Worm (Caenorhabditis elegans) whole organism, L4 larva: Measurements from ENCODE around the gene mix-1.

Experiments
- D1046.2 ChIP-seq: fragments of 200-800 bp; sonication (Bioruptor generic); IDR thresholded peaks from 2 replicates; pipeline ENCODE4 v1.3.6; 2022; ENCODE audit warnings: missing genetic modification characterization, missing compliant biosample characterization
- F10B5.3 ChIP-seq: sonication (generic microtip); optimal IDR thresholded peaks from 2 replicates; lab custom pipeline; 2016; ENCODE audit warnings: mild to moderate bottlenecking, missing genetic modification characterization, missing compliant biosample characterization
- F26F4.8 ChIP-seq: fragments of 200-800 bp; sonication (Bioruptor generic); conservative IDR thresholded peaks from 2 replicates; pipeline ENCODE4 v1.3.6; 2022; ENCODE audit warnings: missing genetic modification characterization, missing compliant biosample characterization
- F49E8.2 ChIP-seq: sonication (generic microtip); optimal IDR thresholded peaks from 2 replicates; lab custom pipeline; 2016; ENCODE audit warnings: missing compliant biosample characterization, mild to moderate bottlenecking, missing genetic modification characterization, borderline replicate concordance
- R02D3.7 ChIP-seq: fragments of 150-350 bp; sonication (generic microtip); optimal IDR thresholded peaks from 3 replicates; lab custom pipeline; 2014; ENCODE audit warnings: missing biosample characterization, missing genetic modification characterization
- T26A8.4 ChIP-seq: fragments of 200-800 bp; sonication (Bioruptor generic); IDR thresholded peaks from 2 replicates; pipeline ENCODE4 v1.3.6; 2022; ENCODE audit warnings: missing genetic modification characterization, missing compliant biosample characterization
- Y48G9A.11 ChIP-seq: fragments of 200-800 bp; sonication (Bioruptor generic); IDR thresholded peaks from 2 replicates; pipeline ENCODE4 v1.3.6; 2022; ENCODE audit warnings: missing genetic modification reagents, missing genetic modification characterization, missing compliant biosample characterization
- Y5F2A.4 ChIP-seq: fragments of 200-800 bp; sonication (Bioruptor generic); optimal IDR thresholded peaks from 2 replicates; lab custom pipeline; 2018; ENCODE audit warnings: mild to moderate bottlenecking, missing genetic modification characterization, missing compliant biosample characterization
- Y75B8A.6 ChIP-seq: fragments of 200-800 bp; sonication (Bioruptor generic); IDR thresholded peaks from 2 replicates; pipeline ENCODE4 v1.3.6; 2022; ENCODE audit warnings: missing genetic modification reagents, missing genetic modification characterization, missing compliant biosample characterization
- ZK337.2 ChIP-seq: fragments of 200-800 bp; sonication (Bioruptor generic); IDR thresholded peaks from 2 replicates; pipeline ENCODE4 v1.3.6; 2022; ENCODE audit warnings: missing genetic modification reagents, missing genetic modification characterization, missing compliant biosample characterization
- ZK546.5 ChIP-seq, 2 experiments: sonication (generic microtip); optimal IDR thresholded peaks; 2 replicates each; lab custom pipeline; 2017; ENCODE audit warnings: missing biosample characterization in 2 of 2, missing genetic modification characterization in 2 of 2
- ama-1 ChIP-seq: fragments of 150-350 bp; optimal IDR thresholded peaks from 2 replicates; lab custom pipeline; 2014; ENCODE audit warnings: inconsistent platforms, mixed read lengths
- ceh-20 ChIP-seq: fragments of 200-800 bp; sonication (Bioruptor generic); IDR thresholded peaks from 2 replicates; pipeline ENCODE4 v1.3.6; 2022; ENCODE audit warnings: missing genetic modification reagents, missing genetic modification characterization, missing compliant biosample characterization
- ceh-28 ChIP-seq: fragments of 150-350 bp; optimal IDR thresholded peaks from 2 replicates; lab custom pipeline; 2014; ENCODE audit warnings: missing biosample characterization, missing genetic modification reagents, missing genetic modification characterization
- ceh-32 ChIP-seq: sonication (generic microtip); optimal IDR thresholded peaks from 2 replicates; lab custom pipeline; 2016; ENCODE audit warnings: mild to moderate bottlenecking, missing genetic modification characterization, missing compliant biosample characterization; ENCODE audit not compliant: poor library complexity
- ceh-44 ChIP-seq: fragments of 200-800 bp; sonication (Bioruptor generic); IDR thresholded peaks from 2 replicates; pipeline ENCODE4 v1.3.6; 2022; ENCODE audit warnings: missing genetic modification reagents, missing genetic modification characterization, missing compliant biosample characterization
- ceh-62 ChIP-seq: sonication (generic microtip); optimal IDR thresholded peaks from 2 replicates; lab custom pipeline; 2017; ENCODE audit warnings: missing biosample characterization, missing genetic modification characterization
- ceh-82 ChIP-seq: sonication (generic microtip); optimal IDR thresholded peaks from 2 replicates; lab custom pipeline; 2017; ENCODE audit warnings: missing biosample characterization, missing genetic modification characterization
- ces-1 ChIP-seq: fragments of 150-350 bp; sonication (generic microtip); optimal IDR thresholded peaks from 4 replicates; lab custom pipeline; 2014; ENCODE audit warnings: missing biosample characterization, missing genetic modification reagents, missing genetic modification characterization
- ctbp-1 ChIP-seq: fragments of 200-800 bp; sonication (Bioruptor generic); IDR thresholded peaks from 2 replicates; pipeline ENCODE4 v1.3.6; 2022; ENCODE audit warnings: missing genetic modification reagents, missing genetic modification characterization, missing compliant biosample characterization
- dmd-8 ChIP-seq: fragments of 200-800 bp; sonication (Bioruptor generic); IDR thresholded peaks from 2 replicates; pipeline ENCODE4 v1.3.6; 2022; ENCODE audit warnings: missing genetic modification characterization, missing compliant biosample characterization
- duxl-1 ChIP-seq: sonication (generic microtip); optimal IDR thresholded peaks from 2 replicates; lab custom pipeline; 2016; ENCODE audit warnings: mild to moderate bottlenecking, missing genetic modification characterization, moderate library complexity, missing compliant biosample characterization; ENCODE audit not compliant: poor library complexity
- dve-1 ChIP-seq: sonication (generic microtip); optimal IDR thresholded peaks from 2 replicates; lab custom pipeline; 2017; ENCODE audit warnings: antibody characterized with exemption, mild to moderate bottlenecking, missing genetic modification characterization, missing compliant biosample characterization; ENCODE audit not compliant: insufficient read depth
- egl-27 ChIP-seq: sonication (generic microtip); optimal IDR thresholded peaks from 3 replicates; lab custom pipeline; 2017; ENCODE audit warnings: missing biosample characterization, missing genetic modification reagents, missing genetic modification characterization
- fos-1 ChIP-seq: fragments of 150-350 bp; optimal IDR thresholded peaks from 2 replicates; lab custom pipeline; 2014; ENCODE audit warnings: missing biosample characterization, missing genetic modification characterization
- gei-8 ChIP-seq: fragments of 200-800 bp; sonication (Bioruptor generic); optimal IDR thresholded peaks from 2 replicates; lab custom pipeline; 2018; ENCODE audit warnings: mild to moderate bottlenecking, missing genetic modification characterization, missing compliant biosample characterization
- hif-1 ChIP-seq, 2 experiments: sonication (generic microtip); optimal IDR thresholded peaks; 2 replicates each; lab custom pipeline; 2016 to 2017; ENCODE audit warnings: missing compliant biosample characterization in 2 of 2, missing genetic modification characterization in 2 of 2, missing genetic modification reagents in 2 of 2, missing genotype in 2 of 2, mild to moderate bottlenecking in 1 of 2
- hlh-11 ChIP-seq: fragments of 200-800 bp; sonication (Bioruptor generic); optimal IDR thresholded peaks from 2 replicates; lab custom pipeline; 2018; ENCODE audit warnings: mild to moderate bottlenecking, missing genetic modification characterization, missing compliant biosample characterization
- hmg-1.1 ChIP-seq: fragments of 200-800 bp; sonication (Bioruptor generic); IDR thresholded peaks from 2 replicates; pipeline ENCODE4 v1.3.6; 2022; ENCODE audit warnings: missing genetic modification reagents, missing genetic modification characterization, missing compliant biosample characterization
- lin-13 ChIP-seq: fragments of 150-350 bp; optimal IDR thresholded peaks from 2 replicates; lab custom pipeline; 2014; ENCODE audit warnings: missing biosample characterization, missing genetic modification reagents, missing genetic modification characterization
- lin-15B ChIP-seq: fragments of 150-350 bp; sonication (generic microtip); optimal IDR thresholded peaks from 3 replicates; lab custom pipeline; 2014; ENCODE audit warnings: missing biosample characterization, missing genetic modification characterization
- lin-29 ChIP-seq: fragments of 200-800 bp; sonication (Bioruptor generic); IDR thresholded peaks from 2 replicates; pipeline ENCODE4 v1.3.6; 2022; ENCODE audit warnings: missing genetic modification reagents, missing genetic modification characterization, missing compliant biosample characterization
- madf-5 ChIP-seq, 2 experiments: fragments of 200-800 bp; sonication (Bioruptor generic); IDR thresholded peaks; 2 replicates each; pipeline ENCODE4 v1.3.6; 2022; ENCODE audit warnings: missing compliant biosample characterization in 2 of 2, missing genetic modification characterization in 2 of 2
- madf-9 ChIP-seq: fragments of 200-800 bp; sonication (Bioruptor generic); conservative IDR thresholded peaks from 2 replicates; pipeline ENCODE4 v1.3.6; 2022; ENCODE audit warnings: missing genetic modification reagents, missing genetic modification characterization, missing compliant biosample characterization
- nhr-10 ChIP-seq: fragments of 150-350 bp; optimal IDR thresholded peaks from 2 replicates; lab custom pipeline; 2014; ENCODE audit warnings: missing biosample characterization, missing genetic modification characterization
- nhr-102 ChIP-seq: sonication (generic microtip); optimal IDR thresholded peaks from 2 replicates; lab custom pipeline; 2016; ENCODE audit warnings: mild to moderate bottlenecking, missing genetic modification characterization, moderate library complexity, missing compliant biosample characterization
- nhr-11 ChIP-seq: fragments of 150-350 bp; optimal IDR thresholded peaks from 2 replicates; lab custom pipeline; 2014; ENCODE audit warnings: missing biosample characterization, missing genetic modification characterization
- nhr-237 ChIP-seq: sonication (generic microtip); optimal IDR thresholded peaks from 2 replicates; lab custom pipeline; 2017; ENCODE audit warnings: missing biosample characterization, missing genetic modification characterization
- nhr-48 ChIP-seq: sonication (generic microtip); optimal IDR thresholded peaks from 2 replicates; lab custom pipeline; 2016; ENCODE audit warnings: mild to moderate bottlenecking, missing genetic modification characterization, missing compliant biosample characterization
- nhr-6 ChIP-seq: fragments of 150-350 bp; optimal IDR thresholded peaks from 2 replicates; lab custom pipeline; 2014; ENCODE audit warnings: missing biosample characterization, missing genetic modification characterization
- nhr-76 ChIP-seq: fragments of 150-350 bp; optimal IDR thresholded peaks from 2 replicates; lab custom pipeline; 2014; ENCODE audit warnings: missing biosample characterization, missing genetic modification characterization
- php-3 ChIP-seq: fragments of 200-800 bp; sonication (Bioruptor generic); IDR thresholded peaks from 2 replicates; pipeline ENCODE4 v1.3.6; 2022; ENCODE audit warnings: missing genetic modification reagents, missing genetic modification characterization, missing compliant biosample characterization
- sdz-12 ChIP-seq: fragments of 200-800 bp; sonication (Bioruptor generic); optimal IDR thresholded peaks from 2 replicates; lab custom pipeline; 2018; ENCODE audit warnings: mild to moderate bottlenecking, missing genetic modification characterization, missing compliant biosample characterization
- skn-1 ChIP-seq: fragments of 150-350 bp; optimal IDR thresholded peaks from 2 replicates; lab custom pipeline; 2014; ENCODE audit warnings: missing biosample characterization, missing genetic modification characterization
- snpc-1.2 ChIP-seq: fragments of 200-800 bp; sonication (Bioruptor generic); IDR thresholded peaks from 2 replicates; pipeline ENCODE4 v1.3.6; 2022; ENCODE audit warnings: missing genetic modification reagents, missing genetic modification characterization, missing compliant biosample characterization
- tag-97 ChIP-seq: fragments of 200-800 bp; sonication (Bioruptor generic); IDR thresholded peaks from 2 replicates; pipeline ENCODE4 v1.3.6; 2022; ENCODE audit warnings: missing genetic modification characterization, missing compliant biosample characterization
- tra-1 ChIP-seq: fragments of 200-800 bp; sonication (Bioruptor generic); IDR thresholded peaks from 2 replicates; pipeline ENCODE4 v1.3.6; 2022; ENCODE audit warnings: missing genetic modification reagents, missing genetic modification characterization, missing compliant biosample characterization
- unc-39 ChIP-seq: sonication (generic microtip); optimal IDR thresholded peaks from 2 replicates; lab custom pipeline; 2017; ENCODE audit warnings: missing biosample characterization, missing genetic modification characterization
- unc-62 ChIP-seq, 3 experiments: fragments of 150-350 bp in 1 of 3; sonication (generic microtip); optimal IDR thresholded peaks in 2 of 3; peaks in 1 of 3; 1 replicate in 1 of 3; 2 replicates in 2 of 3; lab custom pipeline; 2014 to 2017; ENCODE audit warnings: missing biosample characterization in 3 of 3, missing genetic modification characterization in 3 of 3, missing genetic modification reagents in 3 of 3, missing genotype in 1 of 3
- zfp-3 ChIP-seq: fragments of 200-800 bp; sonication (Bioruptor generic); conservative IDR thresholded peaks from 2 replicates; pipeline ENCODE4 v1.3.6; 2022; ENCODE audit warnings: missing genetic modification reagents, missing genetic modification characterization, missing compliant biosample characterization
- zip-2 ChIP-seq: fragments of 150-350 bp; optimal IDR thresholded peaks from 2 replicates; lab custom pipeline; 2014; ENCODE audit warnings: missing biosample characterization, missing genetic modification characterization

Gene mix-1

DNA sequence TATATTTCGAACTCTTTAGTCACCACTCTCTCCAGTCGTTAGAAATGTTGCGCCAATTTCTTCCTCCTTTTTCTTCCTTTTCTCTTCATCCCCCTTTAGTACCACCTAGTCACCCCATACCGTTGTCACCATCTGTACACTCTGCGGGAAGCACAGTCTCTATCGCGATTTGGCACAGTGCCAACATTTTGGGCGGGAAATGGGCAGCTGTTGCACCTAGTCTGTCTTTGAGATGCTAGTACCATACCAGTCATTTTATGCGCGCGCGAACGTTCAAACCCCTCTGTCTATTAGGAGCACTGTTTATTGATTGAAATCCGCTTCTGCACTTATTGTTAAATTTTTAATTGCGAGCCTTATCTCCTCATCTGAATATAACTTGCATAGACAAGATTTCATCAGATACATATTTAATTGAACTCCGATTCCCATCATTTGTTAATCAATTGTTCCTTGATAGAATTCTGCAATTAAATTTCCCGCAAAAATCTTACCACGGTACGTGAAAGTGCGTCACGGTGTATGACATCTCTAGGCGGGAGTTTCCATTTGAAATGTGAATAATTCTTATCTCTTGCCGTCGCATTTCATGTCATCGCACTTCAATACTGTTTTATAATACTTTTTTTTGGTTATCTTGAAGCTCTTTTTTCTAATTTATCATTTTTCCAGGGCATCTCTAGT lies 39.1 kb upstream of the mix-1 start, which contains the start of gene cdl-1 (continued):
- TF ChIP-seq F10B5.3 (tag; lab: Kevin White, UChicago) (no peak), gei-8 (GFP tag; lab: Kevin White, UChicago) (no peak), ZK337.2 (GFP tag; lab: Robert Waterston, UW) (no peak), nhr-6 (tag; lab: Kevin White, UChicago) (no peak), Y5F2A.4 (no peak), hlh-11 (tag; lab: Kevin White, UChicago) (peak; percentile 44), php-3 (GFP tag; lab: Robert Waterston, UW) (no peak), tag-97 (no peak), ama-1 (lab: Kevin White, UChicago) (no peak), tra-1 (no peak), F26F4.8 (no peak), hmg-1.1 (no peak), lin-15B (tag; lab: Kevin White, UChicago) (no peak), ceh-28 (no peak), F49E8.2 (no peak), nhr-48 (tag; lab: Kevin White, UChicago) (no peak), madf-9 (GFP tag; lab: Robert Waterston, UW) (no peak), ZK546.5 (tag; optimal IDR thresholded peaks at IDR 0.05; lab: Kevin White, UChicago) (no peak), madf-5 (GFP tag; IDR thresholded peaks at IDR 0.05; lab: Robert Waterston, UW) (no peak), egl-27 (tag; lab: Kevin White, UChicago) (no peak), fos-1 (tag; lab: Kevin White, UChicago) (no peak), ceh-62 (tag; lab: Kevin White, UChicago) (no peak), ctbp-1 (GFP tag; lab: Robert Waterston, UW) (no peak), ces-1 (no peak), dve-1 (tag; lab: Kevin White, UChicago) (no peak), unc-62 (GFP tag; optimal IDR thresholded peaks at IDR 0.05 in 1 of 2; lab: Kevin White, UChicago) (peak in 1 of 2 experiments; percentile 65), unc-62 (tag; optimal IDR thresholded peaks at IDR 0.05; lab: Kevin White, UChicago) (no peak), Y48G9A.11 (GFP tag; lab: Robert Waterston, UW) (no peak), ceh-32 (tag; lab: Kevin White, UChicago) (no peak), skn-1 (no peak), nhr-102 (tag; lab: Kevin White, UChicago) (peak; percentile 33), hif-1 (tag; optimal IDR thresholded peaks at IDR 0.05; lab: Kevin White, UChicago) (no peak), sdz-12 (GFP tag; lab: Kevin White, UChicago) (no peak), zfp-3 (GFP tag; lab: Robert Waterston, UW) (no peak), snpc-1.2 (GFP tag; lab: Robert Waterston, UW) (no peak), zip-2 (no peak), lin-29 (no peak), ceh-44 (GFP tag; lab: Robert Waterston, UW) (no peak), nhr-10 (tag; lab: Kevin White, UChicago) (no peak), R02D3.7 (tag; lab: Kevin White, UChicago) (no peak), T26A8.4 (peak; percentile 39; the same call in 1 of the 2 replicates), duxl-1 (tag; lab: Kevin White, UChicago) (no peak), nhr-76 (no peak), D1046.2 (no peak), Y75B8A.6 (GFP tag; lab: Robert Waterston, UW) (no peak), nhr-11 (peak; percentile 37), dmd-8 (GFP tag; lab: Robert Waterston, UW) (no peak), ceh-82 (tag; lab: Kevin White, UChicago) (no peak), nhr-237 (no peak), lin-13 (GFP tag; lab: Kevin White, UChicago) (no peak), ceh-20 (GFP tag; lab: Robert Waterston, UW) (no peak), unc-39 (tag; lab: Kevin White, UChicago) (no peak)
